Worm (Caenorhabditis elegans) whole organism, L3 larva: Measurements from ENCODE around the gene atf-6.
A peak's percentile ranks its signal among the peaks of the same experiment; 100 is the strongest.

ENCODE experiments used
- R02D3.7 ChIP-seq: fragments of 150-350 bp; optimal IDR thresholded peaks from 2 replicates; lab custom pipeline; 2014; ENCODE audit warnings: missing biosample characterization, missing genetic modification characterization
- ZK546.5 ChIP-seq: sonication (generic microtip); optimal IDR thresholded peaks from 2 replicates; lab custom pipeline; 2017; ENCODE audit warnings: missing biosample characterization, missing genetic modification characterization
- aly-2 ChIP-seq: fragments of 150-350 bp; optimal IDR thresholded peaks from 2 replicates; lab custom pipeline; 2014; ENCODE audit warnings: missing biosample characterization, missing genetic modification characterization
- ama-1 ChIP-seq: fragments of 150-350 bp; optimal IDR thresholded peaks from 2 replicates; lab custom pipeline; 2018
- ceh-16 ChIP-seq: sonication (generic microtip); optimal IDR thresholded peaks from 2 replicates; lab custom pipeline; 2017; ENCODE audit warnings: missing biosample characterization, missing genetic modification characterization
- ceh-28 ChIP-seq: fragments of 150-350 bp; optimal IDR thresholded peaks from 2 replicates; lab custom pipeline; 2014; ENCODE audit warnings: missing biosample characterization, missing genetic modification reagents, missing genetic modification characterization
- ceh-9 ChIP-seq: sonication (generic microtip); optimal IDR thresholded peaks from 2 replicates; lab custom pipeline; 2018; ENCODE audit warnings: missing biosample characterization, missing genetic modification characterization
- egl-27 ChIP-seq: sonication (generic microtip); optimal IDR thresholded peaks from 4 replicates; lab custom pipeline; 2017; ENCODE audit warnings: missing biosample characterization, missing genetic modification reagents, missing genetic modification characterization
- egl-5 ChIP-seq: fragments of 150-350 bp; optimal IDR thresholded peaks from 2 replicates; lab custom pipeline; 2017; ENCODE audit warnings: missing biosample characterization, missing genetic modification reagents, missing genetic modification characterization, inconsistent platforms
- elt-1 ChIP-seq: fragments of 150-350 bp; optimal IDR thresholded peaks from 2 replicates; lab custom pipeline; 2014; ENCODE audit warnings: missing biosample characterization, missing genetic modification characterization
- elt-2 ChIP-seq: sonication (generic microtip); optimal IDR thresholded peaks from 2 replicates; lab custom pipeline; 2016; ENCODE audit warnings: missing genetic modification reagents, mild to moderate bottlenecking, missing genetic modification characterization, missing compliant biosample characterization
- elt-3 ChIP-seq, 3 experiments: fragments of 150-350 bp in 1 of 3; sonication (generic microtip) in 2 of 3; optimal IDR thresholded peaks; 2 replicates in 2 of 3; 4 replicates in 1 of 3; lab custom pipeline; 2014 to 2017; ENCODE audit warnings: missing biosample characterization in 3 of 3, missing genetic modification characterization in 3 of 3
- eor-1 ChIP-seq, 2 experiments: fragments of 150-350 bp; optimal IDR thresholded peaks; 2 replicates each; lab custom pipeline; 2014 to 2018; ENCODE audit warnings: missing biosample characterization in 2 of 2, missing genetic modification characterization in 2 of 2
- fkh-2 ChIP-seq: fragments of 150-350 bp; optimal IDR thresholded peaks from 2 replicates; lab custom pipeline; 2014; ENCODE audit warnings: missing biosample characterization, missing genetic modification reagents, missing genetic modification characterization
- fos-1 ChIP-seq: fragments of 150-350 bp; optimal IDR thresholded peaks from 2 replicates; lab custom pipeline; 2014; ENCODE audit warnings: missing biosample characterization, missing genetic modification characterization
- hmg-11 ChIP-seq: sonication (generic microtip); optimal IDR thresholded peaks from 2 replicates; lab custom pipeline; 2016; ENCODE audit warnings: missing genetic modification characterization, missing compliant biosample characterization
- jun-1 ChIP-seq: fragments of 150-350 bp; optimal IDR thresholded peaks from 2 replicates; lab custom pipeline; 2014; ENCODE audit warnings: missing biosample characterization, missing genetic modification reagents, missing genetic modification characterization
- lin-15B ChIP-seq: fragments of 150-350 bp; optimal IDR thresholded peaks from 2 replicates; lab custom pipeline; 2014; ENCODE audit warnings: missing biosample characterization, missing genetic modification characterization
- lin-39 ChIP-seq: fragments of 150-350 bp; optimal IDR thresholded peaks from 2 replicates; lab custom pipeline; 2018; ENCODE audit warnings: missing biosample characterization, missing genetic modification reagents, missing genetic modification characterization
- lsy-12 ChIP-seq: sonication (generic microtip); optimal IDR thresholded peaks from 2 replicates; lab custom pipeline; 2016; ENCODE audit warnings: mild to moderate bottlenecking, missing genetic modification characterization, missing compliant biosample characterization
- mdl-1 ChIP-seq: fragments of 150-350 bp; optimal IDR thresholded peaks from 2 replicates; lab custom pipeline; 2014; ENCODE audit warnings: missing biosample characterization, missing genetic modification characterization
- mml-1 ChIP-seq: fragments of 150-350 bp; sonication (generic microtip); optimal IDR thresholded peaks from 3 replicates; lab custom pipeline; 2014; ENCODE audit warnings: missing biosample characterization, missing genetic modification characterization
- nfya-1 ChIP-seq: sonication (generic microtip); optimal IDR thresholded peaks from 2 replicates; lab custom pipeline; 2017; ENCODE audit warnings: missing genetic modification characterization, mild to moderate bottlenecking, missing compliant biosample characterization, antibody characterized with exemption, moderate library complexity; ENCODE audit not compliant: insufficient read depth
- nhr-11 ChIP-seq: fragments of 150-350 bp; optimal IDR thresholded peaks from 2 replicates; lab custom pipeline; 2014; ENCODE audit warnings: missing biosample characterization, missing genetic modification characterization
- nhr-12 ChIP-seq: fragments of 150-350 bp; optimal IDR thresholded peaks from 2 replicates; lab custom pipeline; 2014; ENCODE audit warnings: missing biosample characterization, missing genetic modification characterization
- nhr-23 ChIP-seq: fragments of 150-350 bp; optimal IDR thresholded peaks from 2 replicates; lab custom pipeline; 2014; ENCODE audit warnings: missing biosample characterization, missing genetic modification reagents, missing genetic modification characterization
- nhr-237 ChIP-seq: fragments of 150-350 bp; optimal IDR thresholded peaks from 2 replicates; lab custom pipeline; 2014; ENCODE audit warnings: missing biosample characterization, missing genetic modification characterization
- nhr-25 ChIP-seq: sonication (generic microtip); optimal IDR thresholded peaks from 2 replicates; lab custom pipeline; 2017; ENCODE audit warnings: missing biosample characterization, missing genetic modification characterization
- nhr-28 ChIP-seq: fragments of 150-350 bp; optimal IDR thresholded peaks from 2 replicates; lab custom pipeline; 2014; ENCODE audit warnings: missing biosample characterization, missing genetic modification characterization
- nhr-43 ChIP-seq: sonication (generic microtip); optimal IDR thresholded peaks from 2 replicates; lab custom pipeline; 2016; ENCODE audit warnings: mild to moderate bottlenecking, missing genetic modification characterization, missing compliant biosample characterization; ENCODE audit not compliant: poor library complexity, severe bottlenecking
- nhr-67 ChIP-seq: fragments of 150-350 bp; optimal IDR thresholded peaks from 2 replicates; lab custom pipeline; 2014; ENCODE audit warnings: missing biosample characterization, missing genetic modification characterization
- nhr-76 ChIP-seq: fragments of 150-350 bp; sonication (generic microtip); optimal IDR thresholded peaks from 5 replicates; lab custom pipeline; 2014; ENCODE audit warnings: missing biosample characterization, missing genetic modification characterization
- nhr-77 ChIP-seq: fragments of 150-350 bp; optimal IDR thresholded peaks from 2 replicates; lab custom pipeline; 2014; ENCODE audit warnings: missing biosample characterization, missing genetic modification characterization
- pha-4 ChIP-seq: fragments of 150-350 bp; optimal IDR thresholded peaks from 2 replicates; lab custom pipeline; 2014; ENCODE audit warnings: missing biosample characterization, missing genetic modification reagents, missing genetic modification characterization
- pqm-1 ChIP-seq: fragments of 150-350 bp; optimal IDR thresholded peaks from 2 replicates; lab custom pipeline; 2017; ENCODE audit warnings: missing biosample characterization, missing genetic modification characterization, inconsistent platforms
- skn-1 ChIP-seq: fragments of 150-350 bp; optimal IDR thresholded peaks from 2 replicates; lab custom pipeline; 2014; ENCODE audit warnings: missing biosample characterization, missing genetic modification characterization
- snpc-4 ChIP-seq: fragments of 150-350 bp; optimal IDR thresholded peaks from 2 replicates; lab custom pipeline; 2014; ENCODE audit warnings: missing biosample characterization, missing genetic modification characterization
- tbx-2 ChIP-seq: sonication (generic microtip); optimal IDR thresholded peaks from 2 replicates; lab custom pipeline; 2016; ENCODE audit warnings: mild to moderate bottlenecking, missing genetic modification characterization, missing compliant biosample characterization
- unc-39 ChIP-seq: sonication (generic microtip); optimal IDR thresholded peaks from 4 replicates; lab custom pipeline; 2017; ENCODE audit warnings: missing biosample characterization, missing genetic modification characterization
- unc-62 ChIP-seq: fragments of 150-350 bp; sonication (generic microtip); optimal IDR thresholded peaks from 4 replicates; lab custom pipeline; 2014; ENCODE audit warnings: missing biosample characterization, missing genetic modification reagents, missing genetic modification characterization

The atf-6 gene

ce11 chrX:12500777-12501176 lies 20.0 kb downstream of the atf-6 start (continued):
- TF ChIP-seq mml-1 (tag; lab: Kevin White, UChicago) (no peak), nhr-25 (tag; lab: Kevin White, UChicago) (peak; percentile 88), skn-1 (no peak), ZK546.5 (tag; lab: Kevin White, UChicago) (no peak), lin-39 (tag; lab: Kevin White, UChicago) (no peak), elt-3 (tag; optimal IDR thresholded peaks at IDR 0.05; lab: Kevin White, UChicago) (peak in 2 of 3 experiments; percentile 4 to 84), egl-5 (tag; lab: Kevin White, UChicago) (no peak), nhr-43 (tag; lab: Kevin White, UChicago) (peak; percentile 96), nhr-23 (peak; percentile 94), nhr-237 (no peak), ama-1 (lab: Kevin White, UChicago) (no peak), aly-2 (tag; lab: Kevin White, UChicago) (no peak), hmg-11 (tag; lab: Kevin White, UChicago) (no peak)

- TF ChIP-seq pha-4 (tag; lab: Kevin White, UChicago): no peak
- TF ChIP-seq lsy-12 (tag; lab: Kevin White, UChicago): peak; percentile 19
- no peak for TF ChIP-seq pqm-1 (tag; lab: Kevin White, UChicago)
Measured at ce11 chrX:12503288-12503803, 22.6 kb downstream of the atf-6 start, which contains the start of gene sdz-19. TSS of gene sdz-19 (minus strand) at chrX:12503338.

DNA sequence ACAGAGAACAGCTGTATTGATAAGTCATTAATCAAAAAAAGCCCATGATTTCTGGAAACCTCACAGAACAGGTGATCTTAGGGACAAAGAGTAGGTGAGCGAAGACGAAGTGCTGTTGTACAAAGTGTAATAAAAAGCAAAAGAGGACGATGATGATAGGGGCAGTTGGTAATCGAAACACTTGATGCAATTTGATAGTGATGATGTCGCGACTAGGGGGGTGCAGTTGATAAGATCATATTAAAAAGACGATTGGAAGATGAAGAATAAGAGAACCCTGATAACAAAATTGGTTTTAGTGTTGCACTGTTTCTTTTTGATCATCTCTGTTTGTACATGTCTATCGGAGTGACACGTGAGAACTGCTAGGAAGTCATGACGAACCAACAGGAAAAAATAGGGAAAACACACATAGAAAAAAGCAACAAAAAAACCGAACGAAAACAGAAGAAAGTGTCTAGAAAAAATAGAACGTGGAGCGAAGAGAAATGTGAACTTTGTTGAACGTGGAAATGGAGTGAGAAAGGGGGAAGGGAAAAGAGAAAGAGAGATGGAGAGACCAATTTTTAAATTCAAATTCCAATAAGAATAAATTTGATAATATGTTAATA lies 28.7 kb downstream of the atf-6 start:
- TF ChIP-seq elt-1 (peak; percentile 61), mdl-1 (no peak), snpc-4 (tag; lab: Kevin White, UChicago) (peak; percentile 18), lin-39 (tag; lab: Kevin White, UChicago) (peak; percentile 21), nhr-43 (tag; lab: Kevin White, UChicago) (peak; percentile 55), ZK546.5 (tag; lab: Kevin White, UChicago) (no peak), pha-4 (tag; lab: Kevin White, UChicago) (peak; percentile 76), nhr-23 (peak; percentile 72), elt-3 (tag; optimal IDR thresholded peaks at IDR 0.05; lab: Kevin White, UChicago) (peak in 1 of 3 experiments; percentile 44), elt-2 (tag; lab: Kevin White, UChicago) (peak; percentile 99), egl-5 (tag; lab: Kevin White, UChicago) (peak; percentile 88), R02D3.7 (tag; lab: Kevin White, UChicago) (no peak), ama-1 (lab: Kevin White, UChicago) (peak; percentile 15), pqm-1 (tag; lab: Kevin White, UChicago) (peak; percentile 92), jun-1 (tag; lab: Kevin White, UChicago) (peak; percentile 48), eor-1 (tag; optimal IDR thresholded peaks at IDR 0.05; lab: Kevin White, UChicago) (no peak), ceh-28 (tag; lab: Kevin White, UChicago) (no peak), lsy-12 (tag; lab: Kevin White, UChicago) (no peak), nhr-11 (tag; lab: Kevin White, UChicago) (no peak), nfya-1 (tag; lab: Kevin White, UChicago) (peak; percentile 37), skn-1 (peak; percentile 26), fkh-2 (no peak), nhr-25 (tag; lab: Kevin White, UChicago) (peak; percentile 50)

ce11 chrX:12510148-12510785 lies 29.5 kb downstream of the atf-6 start:
- TF ChIP-seq unc-39: no peak
- TF ChIP-seq R02D3.7 (tag; lab: Kevin White, UChicago): no peak
- TF ChIP-seq jun-1 (tag; lab: Kevin White, UChicago): no peak
- TF ChIP-seq elt-2 (tag; lab: Kevin White, UChicago): no peak
- no peak for TF ChIP-seq nhr-237
- TF ChIP-seq egl-5 (tag; lab: Kevin White, UChicago): peak; percentile 48
- no peak for TF ChIP-seq nhr-67 (tag; lab: Kevin White, UChicago)
- no peak for TF ChIP-seq pha-4 (tag; lab: Kevin White, UChicago)
- TF ChIP-seq fos-1 (tag; lab: Kevin White, UChicago): no peak
- TF ChIP-seq nhr-28: no peak
- no peak for TF ChIP-seq ceh-16 (tag; lab: Kevin White, UChicago)
- TF ChIP-seq tbx-2 (tag; lab: Kevin White, UChicago): peak; percentile 45
- peak; percentile 24 for TF ChIP-seq lsy-12 (tag; lab: Kevin White, UChicago)
- TF ChIP-seq aly-2 (tag; lab: Kevin White, UChicago): no peak
- no peak for TF ChIP-seq nhr-12
- no peak for TF ChIP-seq fkh-2
- no peak for TF ChIP-seq nhr-76 (tag; lab: Kevin White, UChicago)
- no peak for TF ChIP-seq lin-15B
- TF ChIP-seq ceh-9 (tag; lab: Kevin White, UChicago): no peak
- peak; percentile 23 for TF ChIP-seq unc-62 (GFP tag; lab: Kevin White, UChicago)
- TF ChIP-seq hmg-11 (tag; lab: Kevin White, UChicago): peak; percentile 69
- TF ChIP-seq nfya-1 (tag; lab: Kevin White, UChicago): peak; percentile 66
- no peak for TF ChIP-seq ZK546.5 (tag; lab: Kevin White, UChicago)
- TF ChIP-seq nhr-77: no peak
- TF ChIP-seq elt-3 (tag; optimal IDR thresholded peaks at IDR 0.05; lab: Kevin White, UChicago): no peak
- no peak for TF ChIP-seq ceh-28 (tag; lab: Kevin White, UChicago)
- TF ChIP-seq lin-39 (tag; lab: Kevin White, UChicago): peak; percentile 82
- no peak for TF ChIP-seq elt-1
- no peak for TF ChIP-seq egl-27 (tag; lab: Kevin White, UChicago)
- no peak for TF ChIP-seq eor-1 (tag; optimal IDR thresholded peaks at IDR 0.05; lab: Kevin White, UChicago)
- no peak for TF ChIP-seq mml-1 (tag; lab: Kevin White, UChicago)
- TF ChIP-seq snpc-4 (tag; lab: Kevin White, UChicago): peak; percentile 8
